Fruit fly (Drosophila melanogaster) whole organism, embryonic: ENCODE data around the gene CG7557.

ENCODE experiments used
- Bdp1 ChIP-seq: fragments of 200-800 bp; sonication (Bioruptor generic); optimal IDR thresholded peaks from 3 replicates; lab custom pipeline; 2016; ENCODE audit warnings: missing biosample characterization, missing genetic modification characterization
- CG10147 ChIP-seq: fragments of 200-800 bp; sonication (Bioruptor generic); optimal IDR thresholded peaks from 2 replicates; lab custom pipeline; 2019; ENCODE audit warnings: missing biosample characterization, mild to moderate bottlenecking, missing genetic modification characterization, moderate library complexity
- CG11085 ChIP-seq: fragments of 200-800 bp; sonication (Bioruptor generic); IDR thresholded peaks from 2 replicates; pipeline ENCODE4 v1.3.6; 2022; ENCODE audit warnings: missing biosample characterization, missing genetic modification characterization
- CG12104 ChIP-seq: fragments of 200-800 bp; sonication (Bioruptor generic); optimal IDR thresholded peaks from 3 replicates; lab custom pipeline; 2016; ENCODE audit warnings: missing biosample characterization, missing genetic modification characterization
- CG12155 ChIP-seq: fragments of 200-800 bp; sonication (Bioruptor generic); optimal IDR thresholded peaks from 3 replicates; lab custom pipeline; 2016; ENCODE audit warnings: missing biosample characterization, missing genetic modification characterization
- CG12659 ChIP-seq: fragments of 200-800 bp; sonication (Bioruptor generic); optimal IDR thresholded peaks from 3 replicates; lab custom pipeline; 2017; ENCODE audit warnings: mild to moderate bottlenecking, missing biosample characterization, missing genetic modification reagents, missing genetic modification characterization
- CG14014 ChIP-seq: fragments of 200-800 bp; sonication (Bioruptor generic); IDR thresholded peaks from 2 replicates; pipeline ENCODE4 v1.3.6; 2022; ENCODE audit warnings: missing biosample characterization, missing genetic modification characterization
- CG1529 ChIP-seq: fragments of 200-800 bp; sonication (Bioruptor generic); optimal IDR thresholded peaks from 3 replicates; lab custom pipeline; 2018; ENCODE audit warnings: missing biosample characterization, missing genetic modification characterization
- CG15601 ChIP-seq: fragments of 200-800 bp; sonication (Bioruptor generic); optimal IDR thresholded peaks from 3 replicates; lab custom pipeline; 2019; ENCODE audit warnings: missing biosample characterization, mild to moderate bottlenecking, missing genetic modification characterization, moderate library complexity
- CG17186 ChIP-seq: fragments of 200-800 bp; sonication (Bioruptor generic); optimal IDR thresholded peaks from 3 replicates; lab custom pipeline; 2017; ENCODE audit warnings: missing biosample characterization, missing genetic modification reagents, missing genetic modification characterization
- CG17385 ChIP-seq: fragments of 200-800 bp; sonication (Bioruptor generic); optimal IDR thresholded peaks from 3 replicates; lab custom pipeline; 2018; ENCODE audit warnings: missing biosample characterization, mild to moderate bottlenecking, missing genetic modification characterization
- CG31365 ChIP-seq: fragments of 200-800 bp; sonication (Bioruptor generic); optimal IDR thresholded peaks from 2 replicates; lab custom pipeline; 2018; ENCODE audit warnings: missing biosample characterization, mild to moderate bottlenecking, missing genetic modification characterization
- CG32532 ChIP-seq: fragments of 200-800 bp; sonication (Bioruptor generic); IDR thresholded peaks from 2 replicates; pipeline ENCODE4 v1.3.6; 2022; ENCODE audit warnings: missing biosample characterization, missing genetic modification characterization
- CG32767 ChIP-seq: fragments of 200-800 bp; sonication (Bioruptor generic); IDR thresholded peaks from 2 replicates; pipeline ENCODE4 v1.3.6; 2022; ENCODE audit warnings: missing biosample characterization, missing genetic modification characterization
- CG3407 ChIP-seq: fragments of 200-800 bp; sonication (Bioruptor generic); optimal IDR thresholded peaks from 2 replicates; lab custom pipeline; 2018; ENCODE audit warnings: missing biosample characterization, mild to moderate bottlenecking, missing genetic modification characterization
- CG3847 ChIP-seq: fragments of 200-800 bp; sonication (Bioruptor generic); IDR thresholded peaks from 2 replicates; pipeline ENCODE4 v1.3.6; 2022; ENCODE audit warnings: missing biosample characterization, missing genetic modification characterization
- CG4282 ChIP-seq: fragments of 200-800 bp; sonication (Bioruptor generic); optimal IDR thresholded peaks from 2 replicates; lab custom pipeline; 2016; ENCODE audit warnings: missing biosample characterization, missing genetic modification characterization
- CG5180 ChIP-seq: fragments of 200-800 bp; sonication (Bioruptor generic); optimal IDR thresholded peaks from 3 replicates; lab custom pipeline; 2017; ENCODE audit warnings: missing biosample characterization, missing genetic modification characterization, mild to moderate bottlenecking, moderate library complexity, missing genetic modification reagents
- CG6254 ChIP-seq: fragments of 200-800 bp; sonication (Bioruptor generic); optimal IDR thresholded peaks from 3 replicates; lab custom pipeline; 2017; ENCODE audit warnings: mild to moderate bottlenecking, missing biosample characterization, missing genetic modification reagents, missing genetic modification characterization
- CG6765 ChIP-seq: fragments of 200-800 bp; sonication (Bioruptor generic); optimal IDR thresholded peaks from 3 replicates; lab custom pipeline; 2017; ENCODE audit warnings: missing biosample characterization, mild to moderate bottlenecking, missing genetic modification characterization
- CG6791 ChIP-seq: fragments of 200-800 bp; sonication (Bioruptor generic); IDR thresholded peaks from 3 replicates; pipeline ENCODE4 v1.3.6; 2022; ENCODE audit warnings: missing biosample characterization, missing genetic modification characterization; ENCODE audit not compliant: partially characterized antibody
- CG7357 ChIP-seq: fragments of 200-800 bp; sonication (Bioruptor generic); IDR thresholded peaks from 3 replicates; pipeline ENCODE4 v1.3.6; 2022; ENCODE audit warnings: missing biosample characterization, missing genetic modification characterization
- CG8478 ChIP-seq: fragments of >200 bp; optimal IDR thresholded peaks from 2 replicates; lab custom pipeline; 2018
- CTCF ChIP-seq: fragments of 200-800 bp; sonication (Bioruptor generic); optimal IDR thresholded peaks from 2 replicates; lab custom pipeline; 2017; ENCODE audit warnings: missing biosample characterization, mild to moderate bottlenecking, missing genetic modification characterization, moderate library complexity
- CrebB ChIP-seq: fragments of 200-800 bp; sonication (Bioruptor generic); optimal IDR thresholded peaks from 3 replicates; lab custom pipeline; 2018; ENCODE audit warnings: missing biosample characterization, mild to moderate bottlenecking, missing genetic modification characterization
- Dbx ChIP-seq: fragments of 200-800 bp; sonication (Bioruptor generic); IDR thresholded peaks from 3 replicates; pipeline ENCODE4 v1.3.6; 2022; ENCODE audit warnings: missing biosample characterization, missing genetic modification characterization
- Fer1 ChIP-seq: fragments of 200-800 bp; sonication (Bioruptor generic); optimal IDR thresholded peaks from 2 replicates; lab custom pipeline; 2017; ENCODE audit warnings: missing biosample characterization, mild to moderate bottlenecking, missing genetic modification characterization
- Gsc ChIP-seq: fragments of 200-800 bp; sonication (Bioruptor generic); IDR thresholded peaks from 2 replicates; pipeline ENCODE4 v1.3.6; 2022; ENCODE audit warnings: missing biosample characterization, missing genetic modification characterization
- H2.0 ChIP-seq: fragments of 200-800 bp; sonication (Bioruptor generic); IDR thresholded peaks from 2 replicates; pipeline ENCODE4 v1.3.6; 2022; ENCODE audit warnings: missing biosample characterization, missing genetic modification characterization
- Lim3 ChIP-seq: fragments of 200-800 bp; sonication (Bioruptor generic); IDR thresholded peaks from 2 replicates; pipeline ENCODE4 v1.3.6; 2022; ENCODE audit warnings: missing biosample characterization, missing genetic modification characterization
- NFAT ChIP-seq: fragments of 200-800 bp; sonication (Bioruptor generic); IDR thresholded peaks from 2 replicates; pipeline ENCODE4 v1.3.6; 2022; ENCODE audit warnings: missing biosample characterization, missing genetic modification characterization
- PHDP ChIP-seq: fragments of 200-800 bp; sonication (Bioruptor generic); optimal IDR thresholded peaks from 3 replicates; lab custom pipeline; 2018; ENCODE audit warnings: missing biosample characterization, mild to moderate bottlenecking, missing genetic modification characterization, moderate library complexity
- Pdp1 ChIP-seq, 2 experiments: fragments of 200-800 bp; sonication (Bioruptor generic); optimal IDR thresholded peaks; 3 replicates each; lab custom pipeline; 2016; ENCODE audit warnings: missing biosample characterization in 2 of 2, missing genetic modification characterization in 2 of 2, mild to moderate bottlenecking in 1 of 2, moderate library complexity in 1 of 2
- Sry-β ChIP-seq: fragments of 200-800 bp; sonication (Bioruptor generic); optimal IDR thresholded peaks from 2 replicates; lab custom pipeline; 2018; ENCODE audit warnings: missing biosample characterization, mild to moderate bottlenecking, missing genetic modification characterization, moderate library complexity
- Tbp ChIP-seq: fragments of >200 bp; optimal IDR thresholded peaks from 2 replicates; lab custom pipeline; 2018; ENCODE audit warnings: missing biosample characterization, missing genetic modification characterization
- Xrp1 ChIP-seq: fragments of 200-800 bp; sonication (Bioruptor generic); IDR thresholded peaks from 2 replicates; pipeline ENCODE4 v1.3.6; 2022; ENCODE audit warnings: missing biosample characterization, missing genetic modification characterization
- ap ChIP-seq: fragments of 200-800 bp; sonication (Bioruptor generic); IDR thresholded peaks from 2 replicates; pipeline ENCODE4 v1.3.6; 2022; ENCODE audit warnings: missing biosample characterization, missing genetic modification characterization
- ase ChIP-seq: fragments of 200-800 bp; sonication (Bioruptor generic); IDR thresholded peaks from 3 replicates; pipeline ENCODE4 v1.3.6; 2022; ENCODE audit warnings: missing biosample characterization, missing genetic modification characterization
- bab2 ChIP-seq: fragments of 200-800 bp; sonication (Bioruptor generic); optimal IDR thresholded peaks from 2 replicates; lab custom pipeline; 2016; ENCODE audit warnings: missing biosample characterization, missing genetic modification characterization
- chm ChIP-seq: fragments of 200-800 bp; sonication (Bioruptor generic); IDR thresholded peaks from 2 replicates; pipeline ENCODE4 v1.3.6; 2022; ENCODE audit warnings: missing biosample characterization, missing genetic modification characterization
- chn ChIP-seq: fragments of 200-800 bp; sonication (Bioruptor generic); optimal IDR thresholded peaks from 2 replicates; lab custom pipeline; 2016; ENCODE audit warnings: missing biosample characterization, missing genetic modification characterization
- danr ChIP-seq: fragments of 200-800 bp; sonication (Bioruptor generic); IDR thresholded peaks from 2 replicates; pipeline ENCODE4 v1.3.6; 2022; ENCODE audit warnings: missing biosample characterization, missing genetic modification characterization
- ftz-f1 ChIP-seq: fragments of 200-800 bp; sonication (Bioruptor generic); optimal IDR thresholded peaks from 2 replicates; lab custom pipeline; 2016; ENCODE audit warnings: missing biosample characterization, missing genetic modification characterization
- h ChIP-seq: fragments of >200 bp; optimal IDR thresholded peaks from 2 replicates; lab custom pipeline; 2017
- hth ChIP-seq: fragments of >200 bp; optimal IDR thresholded peaks from 2 replicates; lab custom pipeline; 2017; ENCODE audit warnings: inconsistent platforms
- nau ChIP-seq: fragments of 200-800 bp; sonication (Bioruptor generic); optimal IDR thresholded peaks from 3 replicates; lab custom pipeline; 2017; ENCODE audit warnings: missing biosample characterization, mild to moderate bottlenecking, missing genetic modification characterization, missing genetic modification reagents
- nerfin-2 ChIP-seq: fragments of 200-800 bp; sonication (Bioruptor generic); IDR thresholded peaks from 2 replicates; pipeline ENCODE4 v1.3.6; 2022; ENCODE audit warnings: missing biosample characterization, missing genetic modification characterization; ENCODE audit not compliant: partially characterized antibody
- pum ChIP-seq: fragments of 200-800 bp; sonication (Bioruptor generic); optimal IDR thresholded peaks from 2 replicates; lab custom pipeline; 2016; ENCODE audit warnings: missing biosample characterization, missing genetic modification characterization
- rib ChIP-seq: fragments of 200-800 bp; sonication (Bioruptor generic); IDR thresholded peaks from 2 replicates; pipeline ENCODE4 v1.3.6; 2022; ENCODE audit warnings: missing biosample characterization, missing genetic modification characterization
- slou ChIP-seq: fragments of 200-800 bp; sonication (Bioruptor generic); optimal IDR thresholded peaks from 3 replicates; lab custom pipeline; 2016; ENCODE audit warnings: missing biosample characterization, missing genetic modification characterization
- sr ChIP-seq: fragments of 200-800 bp; sonication (Bioruptor generic); IDR thresholded peaks from 3 replicates; pipeline ENCODE4 v1.3.6; 2022; ENCODE audit warnings: missing biosample characterization, missing genetic modification characterization
- ttk ChIP-seq: fragments of 200-800 bp; sonication (Bioruptor generic); IDR thresholded peaks from 2 replicates; pipeline ENCODE4 v2.1.2; 2022; ENCODE audit warnings: missing biosample characterization, missing genetic modification characterization
- tup ChIP-seq: fragments of 200-800 bp; sonication (Bioruptor generic); optimal IDR thresholded peaks from 2 replicates; lab custom pipeline; 2016; ENCODE audit warnings: missing biosample characterization, mild to moderate bottlenecking, missing genetic modification characterization, moderate library complexity
- wor ChIP-seq: fragments of 200-800 bp; sonication (Bioruptor generic); IDR thresholded peaks from 2 replicates; pipeline ENCODE4 v1.3.6; 2022; ENCODE audit warnings: missing biosample characterization, missing genetic modification characterization

Gene CG7557

dm6 chr3L:11403542-11403941 is 41.4 kb upstream of the CG7557 start (continued):
- TF ChIP-seq Tbp (GFP tag; lab: Kevin White, UChicago) (no peak), CG31365 (tag; lab: Kevin White, UChicago) (no peak), h (lab: Kevin White, UChicago) (no peak), ftz-f1 (GFP tag; lab: Kevin White, UChicago) (no peak), PHDP (peak; percentile 37), CG32532 (peak; percentile 53; the same call in 1 of the 2 replicates), hth (lab: Kevin White, UChicago) (no peak), Gsc (GFP tag; lab: Robert Waterston, UW) (no peak), CG6791 (GFP tag; lab: Robert Waterston, UW) (no peak), CG6254 (GFP tag; lab: Kevin White, UChicago) (peak; percentile 45), Pdp1 (GFP tag; optimal IDR thresholded peaks at IDR 0.05; lab: Kevin White, UChicago) (peak; percentile 46 to 64), CG11085 (GFP tag; lab: Robert Waterston, UW) (no peak; the same call in 1 of the 2 replicates), danr (GFP tag; lab: Robert Waterston, UW) (no peak), CG8478 (lab: Kevin White, UChicago) (no peak), tup (no peak), chn (GFP tag; lab: Kevin White, UChicago) (peak; percentile 65), bab2 (peak; percentile 66), Fer1 (GFP tag; lab: Kevin White, UChicago) (peak; percentile 56), CG17186 (peak; percentile 4), CrebB (no peak), ase (GFP tag; lab: Robert Waterston, UW) (no peak), CG1529 (GFP tag; lab: Kevin White, UChicago) (no peak), CG3847 (GFP tag; lab: Robert Waterston, UW) (no peak), chm (GFP tag; lab: Robert Waterston, UW) (no peak), CG32767 (GFP tag; lab: Robert Waterston, UW) (no peak), CG3407 (GFP tag; lab: Kevin White, UChicago) (no peak), Dbx (GFP tag; lab: Robert Waterston, UW) (0 out of 3 replicates have a peak, but pooled peaks have one; percentile 33), CG14014 (GFP tag; lab: Robert Waterston, UW) (no peak), ap (GFP tag; lab: Robert Waterston, UW) (peak; percentile 38; the same call in 1 of the 2 replicates), Bdp1 (GFP tag; lab: Kevin White, UChicago) (peak; percentile 53), Xrp1 (peak; percentile 85), CTCF (GFP tag; lab: Kevin White, UChicago) (no peak), NFAT (GFP tag; lab: Robert Waterston, UW) (no peak), CG6765 (GFP tag; lab: Kevin White, UChicago) (no peak), CG7357 (GFP tag; lab: Robert Waterston, UW) (no peak), nau (GFP tag; lab: Kevin White, UChicago) (no peak), CG5180 (GFP tag; lab: Kevin White, UChicago) (no peak), Lim3 (GFP tag; lab: Robert Waterston, UW) (no peak), H2.0 (peak; percentile 54), sr (GFP tag; lab: Robert Waterston, UW) (no peak), CG15601 (peak; percentile 5), CG17385 (GFP tag; lab: Kevin White, UChicago) (peak; percentile 27), nerfin-2 (GFP tag; lab: Robert Waterston, UW) (no peak), wor (GFP tag; lab: Robert Waterston, UW) (peak; percentile 48; the same call in 1 of the 2 replicates), rib (no peak), CG12104 (GFP tag; lab: Kevin White, UChicago) (peak; percentile 1), CG4282 (GFP tag; lab: Kevin White, UChicago) (no peak), CG10147 (peak; percentile 6), Sry-β (no peak), CG12659 (GFP tag; lab: Kevin White, UChicago) (peak; percentile 20), slou (GFP tag; lab: Kevin White, UChicago) (no peak), pum (no peak), ttk (GFP tag; lab: Robert Waterston, UW) (peak; percentile 71), CG12155 (GFP tag; lab: Kevin White, UChicago) (peak; percentile 39)
